Worm (Caenorhabditis elegans) whole organism, young adult: ENCODE measurements around the gene W02A2.8.

ENCODE experiments used
- B0336.3 ChIP-seq: fragments of 200-800 bp; sonication (Bioruptor generic); IDR thresholded peaks from 2 replicates; pipeline ENCODE4 v1.3.6; 2022; ENCODE audit warnings: missing genetic modification characterization, missing compliant biosample characterization
- C17E4.6 ChIP-seq: fragments of 200-800 bp; sonication (Bioruptor generic); IDR thresholded peaks from 2 replicates; pipeline ENCODE4 v1.3.6; 2022; ENCODE audit warnings: missing genetic modification reagents, missing genetic modification characterization, missing compliant biosample characterization
- F10E7.11 ChIP-seq: sonication (generic microtip); optimal IDR thresholded peaks from 2 replicates; lab custom pipeline; 2017; ENCODE audit warnings: mild to moderate bottlenecking, missing genetic modification characterization, moderate library complexity, missing compliant biosample characterization
- F39B2.1 ChIP-seq: fragments of 200-800 bp; sonication (Bioruptor generic); IDR thresholded peaks from 2 replicates; pipeline ENCODE4 v1.3.6; 2022; ENCODE audit warnings: missing genetic modification reagents, missing genetic modification characterization, missing compliant biosample characterization
- F57A8.1 ChIP-seq: fragments of 200-800 bp; sonication (Bioruptor generic); optimal IDR thresholded peaks from 2 replicates; lab custom pipeline; 2018; ENCODE audit warnings: mild to moderate bottlenecking, missing genetic modification characterization, moderate library complexity, missing compliant biosample characterization
- F57C9.4 ChIP-seq: sonication (generic microtip); optimal IDR thresholded peaks from 2 replicates; lab custom pipeline; 2017; ENCODE audit warnings: mild to moderate bottlenecking, missing genetic modification characterization, missing compliant biosample characterization
- K11D2.4 ChIP-seq: fragments of 200-800 bp; sonication (Bioruptor generic); IDR thresholded peaks from 2 replicates; pipeline ENCODE4 v1.3.6; 2022; ENCODE audit warnings: missing genetic modification reagents, missing genetic modification characterization, missing compliant biosample characterization
- T26A5.8 ChIP-seq: sonication (generic microtip); optimal IDR thresholded peaks from 2 replicates; lab custom pipeline; 2016; ENCODE audit warnings: missing genetic modification characterization, missing compliant biosample characterization
- Y53G8AR.9 ChIP-seq: fragments of 200-800 bp; sonication (Bioruptor generic); conservative IDR thresholded peaks from 2 replicates; pipeline ENCODE4 v1.3.6; 2022; ENCODE audit warnings: missing genetic modification reagents, missing genetic modification characterization, missing compliant biosample characterization
- ama-1 ChIP-seq, 3 experiments: fragments of 150-350 bp in 1 of 3; sonication (generic microtip) in 2 of 3; optimal IDR thresholded peaks; 2 replicates each; lab custom pipeline; 2014 to 2018; ENCODE audit warnings: missing biosample characterization in 2 of 3, missing genetic modification characterization in 2 of 3, missing genetic modification reagents in 2 of 3
- atf-7 ChIP-seq: sonication (generic microtip); optimal IDR thresholded peaks from 2 replicates; lab custom pipeline; 2017; ENCODE audit warnings: mild to moderate bottlenecking, missing genetic modification characterization, missing compliant biosample characterization
- attf-3 ChIP-seq: fragments of 200-800 bp; sonication (Bioruptor generic); conservative IDR thresholded peaks from 2 replicates; pipeline ENCODE4 v1.3.6; 2022; ENCODE audit warnings: missing genetic modification reagents, missing genetic modification characterization, missing compliant biosample characterization
- attf-6 ChIP-seq: fragments of 200-800 bp; sonication (Bioruptor generic); IDR thresholded peaks from 2 replicates; pipeline ENCODE4 v1.3.6; 2022; ENCODE audit warnings: missing genetic modification reagents, missing genetic modification characterization, missing compliant biosample characterization
- bed-1 ChIP-seq: fragments of 200-800 bp; sonication (Bioruptor generic); IDR thresholded peaks from 2 replicates; pipeline ENCODE4 v1.3.6; 2022; ENCODE audit warnings: missing genetic modification reagents, missing genetic modification characterization, missing compliant biosample characterization
- bed-2 ChIP-seq: fragments of 200-800 bp; sonication (Bioruptor generic); IDR thresholded peaks from 2 replicates; pipeline ENCODE4 v1.3.6; 2022; ENCODE audit warnings: missing genetic modification reagents, missing genetic modification characterization, missing compliant biosample characterization
- cebp-2 ChIP-seq: fragments of 200-800 bp; sonication (Bioruptor generic); IDR thresholded peaks from 2 replicates; pipeline ENCODE4 v1.3.6; 2022; ENCODE audit warnings: missing genetic modification characterization, missing compliant biosample characterization
- ceh-79 ChIP-seq: sonication (generic microtip); optimal IDR thresholded peaks from 2 replicates; lab custom pipeline; 2017; ENCODE audit warnings: mild to moderate bottlenecking, missing genetic modification characterization, missing compliant biosample characterization
- dpff-1 ChIP-seq: sonication (generic microtip); optimal IDR thresholded peaks from 2 replicates; lab custom pipeline; 2017; ENCODE audit warnings: mild to moderate bottlenecking, missing genetic modification characterization, missing compliant biosample characterization
- hlh-26 ChIP-seq: fragments of 200-800 bp; sonication (Bioruptor generic); conservative IDR thresholded peaks from 2 replicates; pipeline ENCODE4 v1.3.6; 2022; ENCODE audit warnings: missing genetic modification reagents, missing genetic modification characterization, missing compliant biosample characterization
- hsf-1 ChIP-seq: fragments of 200-800 bp; sonication (Bioruptor generic); IDR thresholded peaks from 2 replicates; pipeline ENCODE4 v1.3.6; 2022; ENCODE audit warnings: missing genetic modification reagents, missing genetic modification characterization, missing compliant biosample characterization
- lin-26 ChIP-seq: fragments of 200-800 bp; sonication (Bioruptor generic); IDR thresholded peaks from 2 replicates; pipeline ENCODE4 v1.3.6; 2022; ENCODE audit warnings: missing genetic modification reagents, missing genetic modification characterization, missing compliant biosample characterization
- lin-54 ChIP-seq: fragments of 200-800 bp; sonication (Bioruptor generic); optimal IDR thresholded peaks from 2 replicates; lab custom pipeline; 2018; ENCODE audit warnings: mild to moderate bottlenecking, missing genetic modification characterization, missing compliant biosample characterization
- lir-1 ChIP-seq: fragments of 200-800 bp; sonication (Bioruptor generic); conservative IDR thresholded peaks from 2 replicates; pipeline ENCODE4 v1.3.6; 2022; ENCODE audit warnings: missing genetic modification reagents, missing genetic modification characterization, missing compliant biosample characterization
- lsl-1 ChIP-seq: fragments of 200-800 bp; sonication (Bioruptor generic); optimal IDR thresholded peaks from 2 replicates; lab custom pipeline; 2018; ENCODE audit warnings: mild to moderate bottlenecking, missing genetic modification characterization, moderate library complexity, missing compliant biosample characterization
- lsy-27 ChIP-seq: sonication (generic microtip); optimal IDR thresholded peaks from 2 replicates; lab custom pipeline; 2017; ENCODE audit warnings: missing genetic modification characterization, mild to moderate bottlenecking, missing compliant biosample characterization, antibody characterized with exemption, missing genotype, borderline replicate concordance; ENCODE audit not compliant: insufficient read depth
- madf-10 ChIP-seq: sonication (generic microtip); optimal IDR thresholded peaks from 2 replicates; lab custom pipeline; 2016; ENCODE audit warnings: mild to moderate bottlenecking, missing genetic modification characterization, missing compliant biosample characterization
- madf-3 ChIP-seq: fragments of 200-800 bp; sonication (Bioruptor generic); IDR thresholded peaks from 2 replicates; pipeline ENCODE4 v1.3.6; 2022; ENCODE audit warnings: missing genetic modification reagents, missing genetic modification characterization, missing compliant biosample characterization
- nfya-1 ChIP-seq: sonication (generic microtip); optimal IDR thresholded peaks from 2 replicates; lab custom pipeline; 2017; ENCODE audit warnings: antibody characterized with exemption, missing compliant biosample characterization, missing genetic modification characterization, borderline replicate concordance; ENCODE audit not compliant: insufficient read depth
- nhr-120 ChIP-seq: fragments of 200-800 bp; sonication (Bioruptor generic); IDR thresholded peaks from 2 replicates; pipeline ENCODE4 v1.3.6; 2022; ENCODE audit warnings: missing genetic modification characterization, missing compliant biosample characterization
- nhr-90 ChIP-seq: sonication (generic microtip); optimal IDR thresholded peaks from 2 replicates; lab custom pipeline; 2016; ENCODE audit warnings: missing genotype, mild to moderate bottlenecking, missing genetic modification characterization, missing compliant biosample characterization
- rcor-1 ChIP-seq: fragments of 200-800 bp; sonication (Bioruptor generic); IDR thresholded peaks from 2 replicates; pipeline ENCODE4 v1.3.6; 2022; ENCODE audit warnings: missing genetic modification reagents, missing genetic modification characterization, missing compliant biosample characterization
- rec-8 ChIP-seq, 2 experiments: sonication (generic microtip); optimal IDR thresholded peaks; 2 replicates each; lab custom pipeline; 2016; ENCODE audit warnings: mild to moderate bottlenecking in 2 of 2, missing genetic modification characterization in 2 of 2, missing genetic modification reagents in 2 of 2, missing genotype in 2 of 2, missing biosample characterization in 1 of 2, missing compliant biosample characterization in 1 of 2, moderate library complexity in 1 of 2
- repo-1 ChIP-seq: sonication (generic microtip); optimal IDR thresholded peaks from 2 replicates; lab custom pipeline; 2017; ENCODE audit warnings: mild to moderate bottlenecking, missing genetic modification characterization, missing compliant biosample characterization
- rpc-1 ChIP-seq, 2 experiments: fragments of 150-350 bp in 1 of 2; sonication (generic microtip) in 1 of 2; optimal IDR thresholded peaks; 2 replicates each; lab custom pipeline; 2014 to 2018; ENCODE audit warnings: missing biosample characterization in 1 of 2, missing genetic modification characterization in 1 of 2, missing genetic modification reagents in 1 of 2, missing genotype in 1 of 2
- snpc-1.3 ChIP-seq: sonication (generic microtip); optimal IDR thresholded peaks from 2 replicates; lab custom pipeline; 2017; ENCODE audit warnings: missing genetic modification characterization, mild to moderate bottlenecking, missing compliant biosample characterization, antibody characterized with exemption, moderate library complexity, missing genotype, missing genetic modification reagents; ENCODE audit not compliant: insufficient read depth
- snpc-3.4 ChIP-seq: sonication (generic microtip); optimal IDR thresholded peaks from 2 replicates; lab custom pipeline; 2017; ENCODE audit warnings: missing genetic modification characterization, mild to moderate bottlenecking, missing compliant biosample characterization, antibody characterized with exemption, moderate library complexity, missing genotype, missing genetic modification reagents
- snpc-4 ChIP-seq, 5 experiments: fragments of 150-350 bp in 1 of 5; sonication (generic microtip) in 4 of 5; optimal IDR thresholded peaks; 2 replicates each; lab custom pipeline; 2014 to 2018; ENCODE audit warnings: missing genetic modification characterization in 5 of 5, missing biosample characterization in 3 of 5, antibody characterized with exemption in 2 of 5, mild to moderate bottlenecking in 2 of 5, missing compliant biosample characterization in 2 of 5, missing genotype in 2 of 5, moderate library complexity in 2 of 5, missing genetic modification reagents in 1 of 5
- sptf-2 ChIP-seq: fragments of 200-800 bp; sonication (Bioruptor generic); optimal IDR thresholded peaks from 2 replicates; lab custom pipeline; 2018; ENCODE audit warnings: mild to moderate bottlenecking, missing genetic modification characterization, missing compliant biosample characterization
- tbx-9 ChIP-seq: sonication (generic microtip); optimal IDR thresholded peaks from 2 replicates; lab custom pipeline; 2016; ENCODE audit warnings: borderline replicate concordance, missing genetic modification characterization, inconsistent platforms, missing compliant biosample characterization
- tlf-1 ChIP-seq: fragments of 200-800 bp; sonication (Bioruptor generic); optimal IDR thresholded peaks from 2 replicates; lab custom pipeline; 2018; ENCODE audit warnings: mild to moderate bottlenecking, missing genetic modification characterization, missing compliant biosample characterization
- unc-130 ChIP-seq: sonication (generic microtip); optimal IDR thresholded peaks from 2 replicates; lab custom pipeline; 2016; ENCODE audit warnings: missing genetic modification reagents, missing genetic modification characterization, missing compliant biosample characterization
- zfh-2 ChIP-seq: fragments of 200-800 bp; sonication (Bioruptor generic); conservative IDR thresholded peaks from 2 replicates; pipeline ENCODE4 v1.3.6; 2022; ENCODE audit warnings: missing genetic modification reagents, missing genetic modification characterization, missing compliant biosample characterization
- zim-3 ChIP-seq: sonication (generic microtip); optimal IDR thresholded peaks from 2 replicates; lab custom pipeline; 2017; ENCODE audit warnings: mild to moderate bottlenecking, missing genetic modification characterization, moderate library complexity, missing compliant biosample characterization
- ztf-18 ChIP-seq: sonication (generic microtip); optimal IDR thresholded peaks from 2 replicates; lab custom pipeline; 2016; ENCODE audit warnings: missing genotype, mild to moderate bottlenecking, missing genetic modification characterization, missing compliant biosample characterization
- ztf-22 ChIP-seq: fragments of 200-800 bp; sonication (Bioruptor generic); optimal IDR thresholded peaks from 2 replicates; lab custom pipeline; 2018; ENCODE audit warnings: mild to moderate bottlenecking, missing genetic modification characterization, moderate library complexity, missing compliant biosample characterization
- ztf-26 ChIP-seq: sonication (generic microtip); optimal IDR thresholded peaks from 2 replicates; lab custom pipeline; 2017; ENCODE audit warnings: missing genetic modification characterization, missing compliant biosample characterization

The W02A2.8 gene

DNA sequence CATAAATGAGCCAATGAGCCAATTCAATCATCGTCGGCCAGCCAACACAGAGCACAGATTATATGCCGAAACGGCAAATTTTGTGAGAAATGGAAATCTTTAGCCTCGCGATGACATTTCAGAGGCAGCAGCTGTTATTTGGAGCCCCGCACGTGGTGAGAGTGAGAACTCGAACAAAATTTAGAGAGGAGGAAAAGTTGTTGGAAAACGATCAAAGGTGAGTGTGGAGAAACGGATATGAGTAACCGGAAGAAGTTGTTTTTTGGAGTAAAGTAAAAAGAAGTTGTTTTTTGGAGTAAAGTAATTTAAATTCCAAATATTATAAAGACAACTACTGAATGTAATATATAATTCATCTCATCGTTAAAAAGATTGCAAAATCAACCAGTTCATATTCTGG lies 40.3 kb upstream of the W02A2.8 start, which contains the start of gene Y62E10A.13 (continued):
- TF ChIP-seq rec-8 (tag; optimal IDR thresholded peaks at IDR 0.05; lab: Kevin White, UChicago) (no peak), lin-26 (GFP tag; lab: Robert Waterston, UW) (no peak), F39B2.1 (GFP tag; lab: Robert Waterston, UW) (no peak), lir-1 (no peak), repo-1 (tag; lab: Kevin White, UChicago) (peak; percentile 4), zim-3 (no peak), sptf-2 (no peak), F57A8.1 (GFP tag; lab: Kevin White, UChicago) (no peak), ztf-26 (no peak), B0336.3 (GFP tag; lab: Robert Waterston, UW) (peak; percentile 61; the same call in 1 of the 2 replicates), unc-130 (peak; percentile 49), atf-7 (tag; lab: Kevin White, UChicago) (peak; percentile 22), nfya-1 (tag; lab: Kevin White, UChicago) (no peak), hsf-1 (GFP tag; lab: Robert Waterston, UW) (peak; percentile 63; the same call in 1 of the 2 replicates), attf-3 (GFP tag; lab: Robert Waterston, UW) (no peak), F57C9.4 (tag; lab: Kevin White, UChicago) (no peak), lin-54 (GFP tag; lab: Kevin White, UChicago) (peak; percentile 25), tbx-9 (tag; lab: Kevin White, UChicago) (no peak), ama-1 (optimal IDR thresholded peaks at IDR 0.05; lab: Kevin White, UChicago) (no peak), ama-1 (GFP tag; optimal IDR thresholded peaks at IDR 0.05; lab: Kevin White, UChicago) (no peak), tlf-1 (GFP tag; lab: Kevin White, UChicago) (peak; percentile 42), madf-3 (GFP tag; lab: Robert Waterston, UW) (0 out of 2 replicates have a peak, but pooled peaks have one; percentile 7), attf-6 (GFP tag; lab: Robert Waterston, UW) (peak; percentile 41; the same call in 1 of the 2 replicates), madf-10 (tag; lab: Kevin White, UChicago) (no peak), ztf-18 (tag; lab: Kevin White, UChicago) (no peak), ztf-22 (no peak), lsl-1 (peak; percentile 28), rcor-1 (GFP tag; lab: Robert Waterston, UW) (0 out of 2 replicates have a peak, but pooled peaks have one; percentile 20), rpc-1 (optimal IDR thresholded peaks at IDR 0.05; lab: Kevin White, UChicago) (no peak), rpc-1 (tag; optimal IDR thresholded peaks at IDR 0.05; lab: Kevin White, UChicago) (no peak), C17E4.6 (GFP tag; lab: Robert Waterston, UW) (no peak), K11D2.4 (GFP tag; lab: Robert Waterston, UW) (no peak), snpc-1.3 (tag; lab: Kevin White, UChicago) (peak; percentile 42), Y53G8AR.9 (GFP tag; lab: Robert Waterston, UW) (peak; percentile 43; the same call in 1 of the 2 replicates), nhr-90 (tag; lab: Kevin White, UChicago) (no peak), bed-2 (GFP tag; lab: Robert Waterston, UW) (no peak), dpff-1 (tag; lab: Kevin White, UChicago) (peak; percentile 25), ceh-79 (tag; lab: Kevin White, UChicago) (peak; percentile 39), T26A5.8 (tag; lab: Kevin White, UChicago) (peak; percentile 67), snpc-3.4 (peak; percentile 24), cebp-2 (GFP tag; lab: Robert Waterston, UW) (peak; percentile 84; the same call in 1 of the 2 replicates), F10E7.11 (tag; lab: Kevin White, UChicago) (peak; percentile 53), snpc-4 (GFP tag; optimal IDR thresholded peaks at IDR 0.05; lab: Kevin White, UChicago) (no peak), snpc-4 (tag; optimal IDR thresholded peaks at IDR 0.05; lab: Kevin White, UChicago) (peak in 2 of 4 experiments; percentile 8 to 62), nhr-120 (GFP tag; lab: Robert Waterston, UW) (no peak), zfh-2 (GFP tag; lab: Robert Waterston, UW) (no peak), hlh-26 (GFP tag; lab: Robert Waterston, UW) (no peak), bed-1 (0 out of 2 replicates have a peak, but pooled peaks have one; percentile 34), lsy-27 (tag; lab: Kevin White, UChicago) (no peak)
